Fruit fly (Drosophila melanogaster) whole organism, wandering third instar larva: ENCODE results near the gene CG6791.

Experiments used
- GATAd ChIP-seq: sonication (Bioruptor generic); optimal IDR thresholded peaks from 2 replicates; lab custom pipeline; 2016; ENCODE audit warnings: missing biosample characterization, missing genetic modification characterization
- Myc ChIP-seq: fragments of >200 bp; optimal IDR thresholded peaks from 2 replicates; lab custom pipeline; 2017
- OdsH ChIP-seq: fragments of 200-800 bp; sonication (Bioruptor generic); optimal IDR thresholded peaks from 2 replicates; lab custom pipeline; 2016; ENCODE audit warnings: missing biosample characterization, mild to moderate bottlenecking, missing genetic modification characterization
- Rel ChIP-seq, 2 experiments: fragments of 200-800 bp; sonication (Bioruptor generic) in 1 of 2; optimal IDR thresholded peaks; 2 replicates in 1 of 2; 3 replicates in 1 of 2; lab custom pipeline; 2016 to 2019; ENCODE audit warnings: mild to moderate bottlenecking in 2 of 2, missing biosample characterization in 2 of 2, missing genetic modification characterization in 2 of 2, moderate library complexity in 1 of 2
- Sp1 ChIP-seq: fragments of 200-800 bp; sonication (Bioruptor generic); optimal IDR thresholded peaks from 3 replicates; lab custom pipeline; 2019; ENCODE audit warnings: missing biosample characterization, mild to moderate bottlenecking, missing genetic modification characterization, moderate library complexity
- dmrt93B ChIP-seq: fragments of 200-800 bp; sonication (Bioruptor generic); optimal IDR thresholded peaks from 2 replicates; lab custom pipeline; 2018; ENCODE audit warnings: missing biosample characterization, mild to moderate bottlenecking, missing genetic modification characterization
- dsf ChIP-seq: sonication (Bioruptor generic); optimal IDR thresholded peaks from 2 replicates; lab custom pipeline; 2016; ENCODE audit warnings: missing biosample characterization, missing genetic modification characterization, borderline replicate concordance
- foxo ChIP-seq, 2 experiments: fragments of 200-800 bp; sonication (Bioruptor generic); optimal IDR thresholded peaks; 2 replicates in 1 of 2; 3 replicates in 1 of 2; lab custom pipeline; 2016 to 2017; ENCODE audit warnings: missing biosample characterization in 2 of 2, missing genetic modification characterization in 2 of 2
- fru ChIP-seq: fragments of 200-800 bp; sonication (Bioruptor generic); optimal IDR thresholded peaks from 3 replicates; lab custom pipeline; 2016; ENCODE audit warnings: missing biosample characterization, mild to moderate bottlenecking, missing genetic modification characterization
- lola ChIP-seq: fragments of >200 bp; optimal IDR thresholded peaks from 2 replicates; lab custom pipeline; 2017; ENCODE audit warnings: missing biosample characterization, missing genetic modification characterization
- pan ChIP-seq: fragments of >200 bp; optimal IDR thresholded peaks from 2 replicates; lab custom pipeline; 2017
- usp ChIP-seq: fragments of >200 bp; optimal IDR thresholded peaks from 2 replicates; lab custom pipeline; 2017; ENCODE audit warnings: missing biosample characterization, missing genetic modification characterization
- woc ChIP-seq: sonication (Bioruptor generic); optimal IDR thresholded peaks from 2 replicates; lab custom pipeline; 2016; ENCODE audit warnings: missing biosample characterization, mild to moderate bottlenecking, missing genetic modification characterization

dm6 chr3R:11625544-11625943 is 35.6 kb upstream of the CG6791 start, which contains the start of gene Zaf1:
- no peak for TF ChIP-seq pan
- TF ChIP-seq usp (GFP tag; lab: Kevin White, UChicago), result no peak
- no peak for TF ChIP-seq foxo (GFP tag; optimal IDR thresholded peaks at IDR 0.05; lab: Kevin White, UChicago)
- no peak for TF ChIP-seq OdsH (GFP tag; lab: Kevin White, UChicago)
- no peak for TF ChIP-seq GATAd (GFP tag; lab: Kevin White, UChicago)
- TF ChIP-seq woc, result no peak
- TF ChIP-seq Myc (lab: Kevin White, UChicago), result no peak
- no peak for TF ChIP-seq Sp1 (GFP tag; lab: Kevin White, UChicago)
- TF ChIP-seq dmrt93B, result no peak
- TF ChIP-seq lola (GFP tag; lab: Kevin White, UChicago), result no peak
- TF ChIP-seq Rel (GFP tag; optimal IDR thresholded peaks at IDR 0.05; lab: Kevin White, UChicago), result no peak
- TF ChIP-seq Rel (tag; optimal IDR thresholded peaks at IDR 0.05; lab: Kevin White, UChicago), result no peak
- no peak for TF ChIP-seq dsf (GFP tag; lab: Kevin White, UChicago)
- no peak for TF ChIP-seq fru (GFP tag; lab: Kevin White, UChicago)
